Worm (Caenorhabditis elegans): Measurements from ENCODE around the gene ZC53.1.

- TF ChIP-seq lin-13 (tag; optimal IDR thresholded peaks at IDR 0.05): no peak
- no peak for TF ChIP-seq unc-39 (tag; optimal IDR thresholded peaks at IDR 0.05)
- TF ChIP-seq blmp-1 (tag; optimal IDR thresholded peaks at IDR 0.05): no peak
- TF ChIP-seq unc-62 (GFP tag; optimal IDR thresholded peaks at IDR 0.05): no peak
- no peak for TF ChIP-seq snpc-4 (tag; optimal IDR thresholded peaks at IDR 0.05)
- TF ChIP-seq unc-120 (tag; optimal IDR thresholded peaks at IDR 0.05; ENCODE audit: poor library complexity, severe bottlenecking): no peak
Observed at ce11 chrX:1870991-1871390, 42.2 kb downstream of the ZC53.1 start.

Data from whole organism, mixed stage, embryonic.